Fruit fly (Drosophila melanogaster): ENCODE results near the gene CG4213.
A peak's percentile ranks its signal among the peaks of the same experiment; 100 is the strongest.

CG4213 gene

dm6 chr2L:419620-420184, 17.7 kb upstream of the CG4213 start, which contains the start of the genes CG13690 and RpLP1 (continued):
- TF ChIP-seq CG13287 (GFP tag; IDR thresholded peaks at IDR 0.05; ENCODE audit: partially characterized antibody), result peak; percentile 9; the same call in 1 of the 2 replicates
- peak; percentile 86 for TF ChIP-seq chm (GFP tag; IDR thresholded peaks at IDR 0.05)
- peak; percentile 54 for TF ChIP-seq CG17328 (GFP tag; IDR thresholded peaks at IDR 0.05)
- TF ChIP-seq zfh2 (GFP tag; optimal IDR thresholded peaks at IDR 0.05), result peak; percentile 51
- TF ChIP-seq eyg (GFP tag; optimal IDR thresholded peaks at IDR 0.05), result peak; percentile 72
- TF ChIP-seq CG4820 (GFP tag; optimal IDR thresholded peaks at IDR 0.05), result peak; percentile 33
- peak; percentile 56 for TF ChIP-seq CG12155 (GFP tag; optimal IDR thresholded peaks at IDR 0.05)
- peak; percentile 83 for TF ChIP-seq CG15011 (GFP tag; optimal IDR thresholded peaks at IDR 0.05)
- peak; percentile 57 for TF ChIP-seq CG4707 (GFP tag; optimal IDR thresholded peaks at IDR 0.05)
- TF ChIP-seq Xrp1 (GFP tag; IDR thresholded peaks at IDR 0.05), result 0 out of 2 replicates have a peak, but pooled peaks have one; percentile 34
- peak; percentile 35 for TF ChIP-seq Six4 (GFP tag; optimal IDR thresholded peaks at IDR 0.05)
- peak; percentile 70 for TF ChIP-seq Hey (tag; optimal IDR thresholded peaks at IDR 0.05)
- TF ChIP-seq CG16815 (GFP tag; optimal IDR thresholded peaks at IDR 0.05), result no peak
- peak; percentile 73 for TF ChIP-seq CoRest (tag; optimal IDR thresholded peaks at IDR 0.05)
- TF ChIP-seq nerfin-2 (GFP tag; IDR thresholded peaks at IDR 0.05; ENCODE audit: partially characterized antibody), result no peak
- peak; percentile 13 for TF ChIP-seq Kr (GFP tag; optimal IDR thresholded peaks at IDR 0.05)
- TF ChIP-seq Xbp1 (GFP tag; optimal IDR thresholded peaks at IDR 0.05), result peak; percentile 54
- TF ChIP-seq H15 (GFP tag; IDR thresholded peaks at IDR 0.05), result no peak
- peak; percentile 65 for TF ChIP-seq schlank (tag; optimal IDR thresholded peaks at IDR 0.05)
- TF ChIP-seq bsh (GFP tag; optimal IDR thresholded peaks at IDR 0.05), result peak; percentile 35 to 47
- TF ChIP-seq nau (GFP tag; optimal IDR thresholded peaks at IDR 0.05), result peak; percentile 87
- TF ChIP-seq slp2 (GFP tag; optimal IDR thresholded peaks at IDR 0.05), result peak; percentile 61
- TF ChIP-seq Rx (GFP tag; IDR thresholded peaks at IDR 0.05), result 0 out of 2 replicates have a peak, but pooled peaks have one; percentile 6
- TF ChIP-seq Hr39 (optimal IDR thresholded peaks at IDR 0.05), result no peak
- TF ChIP-seq psq (GFP tag; optimal IDR thresholded peaks at IDR 0.05), result no peak
- TF ChIP-seq CG13894 (tag; optimal IDR thresholded peaks at IDR 0.05), result peak; percentile 64
- peak; percentile 76 for TF ChIP-seq kah (GFP tag; optimal IDR thresholded peaks at IDR 0.05)
- TF ChIP-seq Nf-YA (GFP tag; IDR thresholded peaks at IDR 0.05), result no peak
- peak; percentile 70 for TF ChIP-seq TFAM (GFP tag; optimal IDR thresholded peaks at IDR 0.05)
- peak; percentile 61 for TF ChIP-seq Rfx (GFP tag; IDR thresholded peaks at IDR 0.05)
- TF ChIP-seq Atf6 (GFP tag; IDR thresholded peaks at IDR 0.05), result peak; percentile 72
- no peak for TF ChIP-seq prd (optimal IDR thresholded peaks at IDR 0.05)
- no peak for TF ChIP-seq prd (GFP tag; IDR thresholded peaks at IDR 0.05)
- peak; percentile 85 for TF ChIP-seq bcd (GFP tag; optimal IDR thresholded peaks at IDR 0.05)
- peak; percentile 88 for TF ChIP-seq BtbVII (GFP tag; optimal IDR thresholded peaks at IDR 0.05)
- TF ChIP-seq jing (GFP tag; optimal IDR thresholded peaks at IDR 0.05), result no peak
- peak; percentile 70 for TF ChIP-seq CG30403 (GFP tag; optimal IDR thresholded peaks at IDR 0.05)
- peak; percentile 58 for TF ChIP-seq gsb (GFP tag; IDR thresholded peaks at IDR 0.05)
- TF ChIP-seq ttk (GFP tag; IDR thresholded peaks at IDR 0.05), result no peak
- TF ChIP-seq Bteb2 (GFP tag; optimal IDR thresholded peaks at IDR 0.05), result peak; percentile 70
- no peak for TF ChIP-seq wor (GFP tag; IDR thresholded peaks at IDR 0.05)
- TF ChIP-seq NC2β (GFP tag; optimal IDR thresholded peaks at IDR 0.05), result peak; percentile 98
- TF ChIP-seq CG10431 (GFP tag; optimal IDR thresholded peaks at IDR 0.05), result peak; percentile 81
- peak; percentile 87 for TF ChIP-seq CG13296 (GFP tag; optimal IDR thresholded peaks at IDR 0.05)
- peak; percentile 87 for TF ChIP-seq CG6813 (GFP tag; optimal IDR thresholded peaks at IDR 0.05)
- peak; percentile 59 for TF ChIP-seq twi (tag; optimal IDR thresholded peaks at IDR 0.05)
- peak; percentile 37 for TF ChIP-seq Atf3 (GFP tag; optimal IDR thresholded peaks at IDR 0.05)
- TF ChIP-seq ap (GFP tag; IDR thresholded peaks at IDR 0.05), result peak; percentile 24; the same call in 1 of the 2 replicates
- TF ChIP-seq odd (GFP tag; optimal IDR thresholded peaks at IDR 0.05), result peak; percentile 90
- peak; percentile 7 for TF ChIP-seq tup (GFP tag; optimal IDR thresholded peaks at IDR 0.05)
- no peak for TF ChIP-seq CG43689 (GFP tag; IDR thresholded peaks at IDR 0.05)

Measured in whole organism, embryonic.